Worm (Caenorhabditis elegans) whole organism, L3 larva: ENCODE results near the gene R07B1.11.

Experiments
- zag-1 ChIP-seq: fragments of 150-350 bp; optimal IDR thresholded peaks from 2 replicates; lab custom pipeline; 2014; ENCODE audit warnings: missing biosample characterization, missing genetic modification characterization

The R07B1.11 gene

DNA sequence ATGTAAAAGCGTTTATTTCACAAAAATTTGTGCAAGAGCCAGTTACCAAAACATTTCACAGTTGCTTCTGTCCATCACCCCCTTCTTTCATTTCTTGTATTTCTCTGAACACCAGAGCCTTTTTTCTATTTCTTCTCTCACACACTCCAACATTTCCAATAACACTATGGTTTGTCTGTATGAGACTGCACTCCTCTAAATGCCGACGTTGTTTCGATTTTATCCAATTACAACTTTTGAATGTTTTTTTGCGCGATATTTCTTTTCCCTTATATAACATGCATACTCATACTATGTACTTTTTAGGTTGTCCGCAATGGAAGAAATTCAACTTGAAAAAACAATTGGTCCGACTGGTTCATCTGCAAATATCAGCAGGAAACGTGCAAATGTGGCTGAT is 49.1 kb downstream of the R07B1.11 start, which contains the start of gene F21G4.5:
TSS of gene F21G4.5 (plus strand) at position 301 of the 400 bp plus-strand sequence.
- no peak for TF ChIP-seq zag-1 (tag; lab: Kevin White, UChicago)
